Fruit fly (Drosophila melanogaster): ENCODE measurements around the gene AIF.

AIF gene

DNA sequence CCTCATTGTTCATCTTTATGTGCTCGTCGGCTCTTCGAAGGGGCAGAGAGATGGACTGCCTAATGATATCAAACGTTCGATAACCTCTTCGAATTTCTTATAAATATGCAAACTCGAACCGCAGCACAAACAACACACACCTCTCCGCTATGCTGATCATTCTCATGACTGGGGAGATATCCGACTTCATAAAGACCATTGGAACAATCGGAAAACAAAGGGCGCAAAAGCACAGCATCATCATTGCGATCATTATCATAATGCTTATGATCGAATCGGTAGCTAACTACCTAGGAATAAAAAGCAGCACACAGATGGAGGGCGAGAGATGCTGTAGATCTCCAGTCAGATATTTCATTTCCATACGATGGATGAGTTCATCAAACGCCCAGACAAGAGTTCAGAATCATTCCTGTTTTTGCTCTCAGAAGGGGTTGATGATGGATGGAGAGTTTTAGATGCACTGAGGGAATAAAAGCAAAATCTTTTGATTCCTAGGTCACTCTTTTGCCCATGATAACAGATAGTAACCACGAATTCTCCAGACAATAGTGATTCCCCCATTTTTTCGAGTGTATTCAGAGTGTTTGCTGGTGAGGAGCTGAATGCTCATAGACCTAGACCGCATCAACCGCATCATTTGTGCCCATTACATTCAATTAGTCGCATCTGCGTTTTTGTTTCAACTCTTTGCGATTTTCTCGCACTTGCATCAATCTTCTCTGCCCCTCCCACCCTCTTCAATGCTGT lies 15.6 kb downstream of the AIF start (continued):
- TF ChIP-seq CG8119 (GFP tag; IDR thresholded peaks at IDR 0.05) (no peak), CG6163 (GFP tag; IDR thresholded peaks at IDR 0.05) (0 out of 3 replicates have a peak, but pooled peaks have one; percentile 7), CG11294 (GFP tag; IDR thresholded peaks at IDR 0.05) (no peak), CG6854 (GFP tag; optimal IDR thresholded peaks at IDR 0.05) (no peak), Eip78C (GFP tag) (peak; percentile 49), fd59A (GFP tag; optimal IDR thresholded peaks at IDR 0.05) (no peak), CG9139 (GFP tag; optimal IDR thresholded peaks at IDR 0.05) (no peak), topi (GFP tag; optimal IDR thresholded peaks at IDR 0.05) (no peak), Smox (GFP tag; optimal IDR thresholded peaks at IDR 0.05) (no peak), dsx (GFP tag; optimal IDR thresholded peaks at IDR 0.05; ENCODE audit: poor library complexity, severe bottlenecking) (no peak), CG15336 (GFP tag; IDR thresholded peaks at IDR 0.05) (peak; percentile 16; the same call in 1 of the 2 replicates)

DNA sequence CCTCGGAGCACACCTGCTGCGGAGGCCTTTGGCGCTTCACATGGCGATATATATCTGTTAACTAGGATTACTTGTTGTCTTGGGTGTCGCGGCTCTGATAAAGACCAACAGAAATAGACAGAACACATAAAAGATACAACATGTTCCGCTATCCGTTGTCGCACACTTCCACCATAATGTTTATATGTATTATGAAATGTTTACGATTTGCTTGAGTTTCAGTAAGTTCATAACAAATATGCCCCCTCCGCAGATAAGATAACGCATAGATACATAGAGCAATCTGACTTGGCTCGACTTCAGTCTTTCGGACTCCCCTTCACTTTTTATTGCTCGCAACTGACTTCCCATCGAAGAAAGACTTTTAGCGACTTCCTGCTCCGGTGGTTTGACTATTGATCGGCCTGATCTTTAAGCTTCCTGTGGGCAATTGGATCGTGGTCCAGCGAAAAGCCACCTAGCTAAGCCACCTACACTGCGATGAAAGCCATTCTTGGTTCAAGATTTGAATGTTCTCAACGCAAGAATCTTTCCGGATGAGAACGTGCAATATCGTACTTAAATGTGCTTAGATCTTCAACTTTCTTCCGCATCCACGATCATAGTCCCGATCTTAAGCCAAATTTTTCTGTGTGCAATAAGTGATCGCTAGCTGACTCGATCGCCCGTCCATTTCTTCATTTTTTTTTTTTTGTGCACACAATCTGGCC lies 16.8 kb downstream of the AIF start:
- TF ChIP-seq fkh (GFP tag; optimal IDR thresholded peaks at IDR 0.05) (peak; percentile 93), CG8119 (GFP tag; IDR thresholded peaks at IDR 0.05) (peak; percentile 47; the same call in 2 of the 3 replicates), acj6 (GFP tag; optimal IDR thresholded peaks at IDR 0.05) (peak; percentile 60), fd59A (GFP tag; optimal IDR thresholded peaks at IDR 0.05) (peak; percentile 66), Eip93F (GFP tag; optimal IDR thresholded peaks at IDR 0.05) (no peak), Smox (GFP tag; optimal IDR thresholded peaks at IDR 0.05) (no peak), CG34406 (GFP tag; optimal IDR thresholded peaks at IDR 0.05) (peak; percentile 13), svp (GFP tag) (peak; percentile 47), Sox102F (GFP tag; optimal IDR thresholded peaks at IDR 0.05) (no peak), Gug (GFP tag; IDR thresholded peaks at IDR 0.05) (peak; percentile 79), eg (GFP tag; IDR thresholded peaks at IDR 0.05) (peak; percentile 81), OdsH (GFP tag; optimal IDR thresholded peaks at IDR 0.05) (peak; percentile 44), lz (GFP tag; optimal IDR thresholded peaks at IDR 0.05) (peak; percentile 4), CG8632 (GFP tag; optimal IDR thresholded peaks at IDR 0.05) (peak; percentile 4), CG4318 (GFP tag; optimal IDR thresholded peaks at IDR 0.05) (peak; percentile 79), Sox15 (GFP tag; optimal IDR thresholded peaks at IDR 0.05) (no peak), spab (GFP tag; optimal IDR thresholded peaks at IDR 0.05) (peak; percentile 59), vri (GFP tag; optimal IDR thresholded peaks at IDR 0.05) (peak; percentile 69), Hr39 (GFP tag; optimal IDR thresholded peaks at IDR 0.05) (no peak), Blimp-1 (GFP tag; optimal IDR thresholded peaks at IDR 0.05) (no peak), pdm3 (GFP tag; optimal IDR thresholded peaks at IDR 0.05) (peak; percentile 39), CG11294 (GFP tag; IDR thresholded peaks at IDR 0.05) (peak; percentile 70), Hr4 (GFP tag; optimal IDR thresholded peaks at IDR 0.05) (peak; percentile 63), Eip75B (GFP tag; optimal IDR thresholded peaks at IDR 0.05) (peak; percentile 60), CG9139 (GFP tag; optimal IDR thresholded peaks at IDR 0.05) (no peak), achi (GFP tag; optimal IDR thresholded peaks at IDR 0.05) (peak; percentile 70), salr (GFP tag; optimal IDR thresholded peaks at IDR 0.05) (peak; percentile 29 to 77), CG6808 (GFP tag; optimal IDR thresholded peaks at IDR 0.05) (peak; percentile 48), CG32006 (GFP tag; optimal IDR thresholded peaks at IDR 0.05) (peak; percentile 88), Met (GFP tag; optimal IDR thresholded peaks at IDR 0.05) (no peak), Lpt (GFP tag; optimal IDR thresholded peaks at IDR 0.05) (peak; percentile 81), CG6276 (GFP tag; optimal IDR thresholded peaks at IDR 0.05) (peak; percentile 83), CG6854 (GFP tag; optimal IDR thresholded peaks at IDR 0.05) (no peak), Eip78C (GFP tag) (peak; percentile 83), CG10669 (GFP tag; optimal IDR thresholded peaks at IDR 0.05) (peak; percentile 64), ss (GFP tag; optimal IDR thresholded peaks at IDR 0.05) (peak in 1 of 2 experiments; percentile 23), dac (GFP tag; optimal IDR thresholded peaks at IDR 0.05) (no peak), CG8319 (GFP tag; optimal IDR thresholded peaks at IDR 0.05) (peak; percentile 0), CG16779 (tag; optimal IDR thresholded peaks at IDR 0.05) (no peak), CG10631 (GFP tag; optimal IDR thresholded peaks at IDR 0.05) (peak; percentile 80), Sox14 (GFP tag; optimal IDR thresholded peaks at IDR 0.05) (peak; percentile 61), CG3032 (tag; optimal IDR thresholded peaks at IDR 0.05) (peak; percentile 66)
